Worm (Caenorhabditis elegans) whole organism, late embryonic: Measurements from ENCODE around the gene C03B1.17.

Experiments used
- ceh-48 ChIP-seq: sonication (generic microtip); optimal IDR thresholded peaks from 2 replicates; lab custom pipeline; 2016; ENCODE audit warnings: missing genetic modification characterization, inconsistent platforms, missing compliant biosample characterization
- pha-4 ChIP-seq: fragments of 150-350 bp; optimal IDR thresholded peaks from 2 replicates; lab custom pipeline; 2018; ENCODE audit warnings: missing biosample characterization, missing genetic modification reagents, missing genetic modification characterization

ce11 chrX:6360658-6361057 is 12.8 kb upstream of the C03B1.17 start, which contains the start of gene C03B1.14:
- TF ChIP-seq ceh-48 (tag; lab: Kevin White, UChicago) (no peak), pha-4 (tag; lab: Kevin White, UChicago) (no peak)
